Fruit fly (Drosophila melanogaster): ENCODE data around the gene CG32085.

The CG32085 gene

DNA sequence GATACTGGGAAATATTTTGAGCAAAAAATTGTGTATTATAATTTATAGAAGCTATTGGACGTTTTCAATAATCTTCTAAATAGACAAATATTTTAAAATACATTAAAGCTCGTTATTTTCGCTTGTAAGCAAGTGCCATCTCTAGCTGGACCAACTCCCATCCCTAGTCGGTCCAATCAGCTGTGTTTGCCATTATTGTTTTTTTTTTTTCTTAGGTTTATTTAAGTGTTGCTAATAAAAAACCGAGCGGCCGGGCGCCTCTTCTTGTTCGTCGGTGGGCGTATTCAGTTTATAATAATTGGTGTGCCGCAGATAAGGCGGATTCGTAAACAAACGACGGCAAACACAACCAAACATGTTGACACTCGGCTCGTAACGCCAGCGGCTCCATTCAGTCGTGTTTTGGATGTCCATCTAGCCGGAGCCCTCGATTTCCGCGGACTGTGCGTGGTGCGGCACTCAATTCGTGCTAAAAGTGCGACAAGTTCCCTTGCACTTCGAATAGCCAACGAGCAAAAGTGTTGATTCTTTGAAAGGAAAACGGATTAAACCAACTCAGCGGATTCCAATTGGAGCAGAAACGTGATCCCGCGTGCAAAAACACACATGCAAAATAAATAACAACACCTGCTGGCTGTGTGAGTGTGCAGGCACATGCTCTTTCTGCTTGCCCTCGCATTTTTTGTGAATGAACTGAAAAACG is 3.8 kb upstream of the CG32085 start, which contains the start of gene Sugb (continued):
- TF ChIP-seq chif (GFP tag; optimal IDR thresholded peaks at IDR 0.05), result peak; percentile 7 to 52
- TF ChIP-seq CG17912 (GFP tag; optimal IDR thresholded peaks at IDR 0.05), result no peak
- TF ChIP-seq Aef1 (GFP tag; IDR thresholded peaks at IDR 0.05), result peak; percentile 18; the same call in 1 of the 3 replicates
- no peak for TF ChIP-seq CG10959 (GFP tag; IDR thresholded peaks at IDR 0.05)
- TF ChIP-seq Sin3A (optimal IDR thresholded peaks at IDR 0.05), result no peak
- peak; percentile 30 for TF ChIP-seq CG18011 (GFP tag; optimal IDR thresholded peaks at IDR 0.05)
- peak; percentile 62 for TF ChIP-seq CG4328 (GFP tag; optimal IDR thresholded peaks at IDR 0.05)
- TF ChIP-seq CG4854 (GFP tag; optimal IDR thresholded peaks at IDR 0.05), result no peak
- no peak for TF ChIP-seq her (GFP tag; optimal IDR thresholded peaks at IDR 0.05)
- TF ChIP-seq CG32532 (GFP tag; IDR thresholded peaks at IDR 0.05), result peak; percentile 69
- TF ChIP-seq CG8478 (optimal IDR thresholded peaks at IDR 0.05), result no peak
- peak; percentile 57 for TF ChIP-seq CG14441 (GFP tag; IDR thresholded peaks at IDR 0.05)
- TF ChIP-seq Hr51 (GFP tag; optimal IDR thresholded peaks at IDR 0.05), result peak; percentile 52 to 57
- no peak for TF ChIP-seq CG9876 (GFP tag; optimal IDR thresholded peaks at IDR 0.05)
- TF ChIP-seq B-H1 (GFP tag; IDR thresholded peaks at IDR 0.05), result no peak
- peak; percentile 41 for TF ChIP-seq Myb (GFP tag; optimal IDR thresholded peaks at IDR 0.05)
- no peak for TF ChIP-seq slou (GFP tag; optimal IDR thresholded peaks at IDR 0.05)
- no peak for TF ChIP-seq fd96Cb (tag; optimal IDR thresholded peaks at IDR 0.05)

DNA sequence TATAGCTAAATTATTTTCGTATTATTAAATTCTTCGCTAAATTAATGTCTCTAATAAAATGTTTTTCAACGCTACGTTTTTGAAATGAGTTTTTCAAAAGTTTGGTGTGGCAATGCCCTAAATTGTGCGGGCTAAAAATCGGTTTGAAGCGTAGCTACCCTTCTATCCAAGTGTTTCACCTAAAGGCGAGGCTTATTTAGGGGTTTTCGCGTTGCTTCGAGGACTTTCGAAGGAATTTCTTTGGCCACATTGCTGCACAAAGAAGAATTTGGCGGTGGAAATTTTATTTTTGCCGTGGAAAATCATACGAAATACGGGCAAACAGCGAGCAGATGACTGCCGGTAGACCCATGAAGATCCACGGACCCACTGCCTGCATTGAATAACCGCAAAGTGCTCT is 1.6 kb upstream of the CG32085 start, which contains the start of gene TfIIEalpha:
TfIIEalpha (plus strand) TSS at position 245 of the 400 bp plus-strand sequence.
- TF ChIP-seq MESR4 (GFP tag; optimal IDR thresholded peaks at IDR 0.05) (peak; percentile 76), Mad (GFP tag; optimal IDR thresholded peaks at IDR 0.05) (peak; percentile 19), CG6791 (GFP tag; IDR thresholded peaks at IDR 0.05; ENCODE audit: partially characterized antibody) (peak; percentile 56), MBD-R2 (GFP tag; IDR thresholded peaks at IDR 0.05) (peak; percentile 89), CG4617 (GFP tag; optimal IDR thresholded peaks at IDR 0.05; ENCODE audit: borderline replicate concordance) (peak; percentile 91), hbn (GFP tag; IDR thresholded peaks at IDR 0.05; ENCODE audit: partially characterized antibody) (0 out of 2 replicates have a peak, but pooled peaks have one; percentile 31), CG12155 (GFP tag; optimal IDR thresholded peaks at IDR 0.05) (no peak), Elba2 (GFP tag; optimal IDR thresholded peaks at IDR 0.05) (peak; percentile 26), vfl (GFP tag; optimal IDR thresholded peaks at IDR 0.05) (no peak), grau (tag; optimal IDR thresholded peaks at IDR 0.05) (peak; percentile 25), vvl (GFP tag; IDR thresholded peaks at IDR 0.05) (peak; percentile 73), Ets97D (GFP tag; optimal IDR thresholded peaks at IDR 0.05) (peak; percentile 84), Rfx (GFP tag; IDR thresholded peaks at IDR 0.05) (peak; percentile 49; the same call in 1 of the 2 replicates), gro (GFP tag; optimal IDR thresholded peaks at IDR 0.05) (peak; percentile 46), Hsf (GFP tag; optimal IDR thresholded peaks at IDR 0.05) (peak; percentile 11), CG2120 (GFP tag; optimal IDR thresholded peaks at IDR 0.05) (peak; percentile 37), CG17361 (GFP tag; IDR thresholded peaks at IDR 0.05) (0 out of 3 replicates have a peak, but pooled peaks have one; percentile 18), bbx (GFP tag; IDR thresholded peaks at IDR 0.05; ENCODE audit: partially characterized antibody) (peak; percentile 51; the same call in 1 of the 2 replicates), Nf-YC (tag; optimal IDR thresholded peaks at IDR 0.05) (peak; percentile 23), insv (GFP tag; optimal IDR thresholded peaks at IDR 0.05) (peak in 1 of 2 experiments; percentile 4), CG8388 (GFP tag; optimal IDR thresholded peaks at IDR 0.05) (no peak), Dek (tag; optimal IDR thresholded peaks at IDR 0.05) (peak; percentile 45), Dp (GFP tag; optimal IDR thresholded peaks at IDR 0.05) (peak; percentile 83), gfzf (GFP tag; optimal IDR thresholded peaks at IDR 0.05) (peak; percentile 99), Chrac-16 (GFP tag; optimal IDR thresholded peaks at IDR 0.05) (no peak), row (GFP tag; IDR thresholded peaks at IDR 0.05) (peak; percentile 62), sug (tag; optimal IDR thresholded peaks at IDR 0.05) (peak; percentile 27), Fer2 (tag; optimal IDR thresholded peaks at IDR 0.05) (no peak), CG14860 (GFP tag; IDR thresholded peaks at IDR 0.05; ENCODE audit: partially characterized antibody) (no peak), Dref (GFP tag; IDR thresholded peaks at IDR 0.05) (peak; percentile 69), CG11560 (tag; IDR thresholded peaks at IDR 0.05) (peak; percentile 45; the same call in 1 of the 3 replicates), Lhr (GFP tag; optimal IDR thresholded peaks at IDR 0.05) (peak; percentile 91)

Measured in whole organism, embryonic.